Worm (Caenorhabditis elegans) whole organism, young adult: Measurements from ENCODE around the gene C50D2.6.

Source experiments
- C06A6.2 ChIP-seq: fragments of 200-800 bp; sonication (Bioruptor generic); conservative IDR thresholded peaks from 2 replicates; pipeline ENCODE4 v1.3.6; 2022; ENCODE audit warnings: missing genetic modification characterization, missing compliant biosample characterization
- D2030.7 ChIP-seq: fragments of 200-800 bp; sonication (Bioruptor generic); IDR thresholded peaks from 2 replicates; pipeline ENCODE4 v1.3.6; 2022; ENCODE audit warnings: missing genetic modification reagents, missing genetic modification characterization, missing compliant biosample characterization
- attf-3 ChIP-seq: fragments of 200-800 bp; sonication (Bioruptor generic); conservative IDR thresholded peaks from 2 replicates; pipeline ENCODE4 v1.3.6; 2022; ENCODE audit warnings: missing genetic modification reagents, missing genetic modification characterization, missing compliant biosample characterization
- bed-1 ChIP-seq: fragments of 200-800 bp; sonication (Bioruptor generic); IDR thresholded peaks from 2 replicates; pipeline ENCODE4 v1.3.6; 2022; ENCODE audit warnings: missing genetic modification reagents, missing genetic modification characterization, missing compliant biosample characterization
- dox-1 ChIP-seq: fragments of 200-800 bp; sonication (Bioruptor generic); IDR thresholded peaks from 2 replicates; pipeline ENCODE4 v1.3.6; 2022; ENCODE audit warnings: missing genetic modification reagents, missing genetic modification characterization, missing compliant biosample characterization
- ekl-4 ChIP-seq: fragments of 200-800 bp; sonication (Bioruptor generic); IDR thresholded peaks from 2 replicates; pipeline ENCODE4 v1.3.6; 2022; ENCODE audit warnings: missing genetic modification reagents, missing genetic modification characterization, missing compliant biosample characterization
- fkh-3 ChIP-seq: sonication (generic microtip); optimal IDR thresholded peaks from 2 replicates; lab custom pipeline; 2016; ENCODE audit warnings: mild to moderate bottlenecking, missing genetic modification characterization, missing compliant biosample characterization
- hlh-12 ChIP-seq: sonication (generic microtip); optimal IDR thresholded peaks from 2 replicates; lab custom pipeline; 2016; ENCODE audit warnings: missing genetic modification characterization, missing compliant biosample characterization
- hmg-1.2 ChIP-seq: fragments of 200-800 bp; sonication (Bioruptor generic); IDR thresholded peaks from 2 replicates; pipeline ENCODE4 v1.3.6; 2022; ENCODE audit warnings: missing genetic modification reagents, missing genetic modification characterization, missing compliant biosample characterization
- madf-8 ChIP-seq: fragments of 200-800 bp; sonication (Bioruptor generic); conservative IDR thresholded peaks from 2 replicates; pipeline ENCODE4 v1.3.6; 2022; ENCODE audit warnings: missing genetic modification reagents, missing genetic modification characterization, missing compliant biosample characterization
- snpc-4 ChIP-seq, 5 experiments: fragments of 150-350 bp in 1 of 5; sonication (generic microtip) in 4 of 5; optimal IDR thresholded peaks; 2 replicates each; lab custom pipeline; 2014 to 2018; ENCODE audit warnings: missing genetic modification characterization in 5 of 5, missing biosample characterization in 3 of 5, antibody characterized with exemption in 2 of 5, mild to moderate bottlenecking in 2 of 5, missing compliant biosample characterization in 2 of 5, missing genotype in 2 of 5, moderate library complexity in 2 of 5, missing genetic modification reagents in 1 of 5
- unc-130 ChIP-seq: sonication (generic microtip); optimal IDR thresholded peaks from 2 replicates; lab custom pipeline; 2016; ENCODE audit warnings: missing genetic modification reagents, missing genetic modification characterization, missing compliant biosample characterization
- unc-62 ChIP-seq: fragments of 150-350 bp; optimal IDR thresholded peaks from 2 replicates; lab custom pipeline; 2014; ENCODE audit warnings: missing biosample characterization, missing genetic modification reagents, missing genetic modification characterization

DNA sequence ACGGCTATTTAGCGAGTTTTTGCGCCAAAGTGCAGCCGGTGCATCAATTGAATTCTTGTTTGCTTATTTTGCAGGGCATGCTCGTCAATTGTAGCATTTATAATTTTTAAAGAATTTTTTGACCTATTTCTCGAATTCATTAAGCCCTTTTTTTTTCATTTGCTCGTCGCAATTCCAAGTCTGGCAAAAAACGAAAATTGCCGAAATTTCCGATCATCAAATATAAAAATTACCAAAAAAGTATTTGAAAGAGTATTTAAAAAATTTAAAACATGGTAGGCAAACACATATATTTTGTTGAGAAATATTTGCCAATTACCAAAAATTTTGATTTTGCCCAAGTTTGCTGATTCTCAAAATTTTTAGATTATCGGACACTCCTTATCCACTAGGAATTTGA is at the start of gene C50D2.6:
- no peak for TF ChIP-seq D2030.7
- TF ChIP-seq unc-130 (GFP tag; lab: Kevin White, UChicago) = no peak
- no peak for TF ChIP-seq hmg-1.2 (GFP tag; lab: Robert Waterston, UW)
- no peak for TF ChIP-seq attf-3 (GFP tag; lab: Robert Waterston, UW)
- no peak for TF ChIP-seq bed-1 (GFP tag; lab: Robert Waterston, UW)
- TF ChIP-seq ekl-4 (GFP tag; lab: Robert Waterston, UW) = no peak
- TF ChIP-seq dox-1 (GFP tag; lab: Robert Waterston, UW) = no peak
- TF ChIP-seq C06A6.2 (GFP tag; lab: Robert Waterston, UW) = no peak
- no peak for TF ChIP-seq madf-8 (GFP tag; lab: Robert Waterston, UW)
- no peak for TF ChIP-seq fkh-3 (tag; lab: Kevin White, UChicago)
- no peak for TF ChIP-seq snpc-4 (GFP tag; optimal IDR thresholded peaks at IDR 0.05; lab: Kevin White, UChicago)
- TF ChIP-seq snpc-4 (tag; optimal IDR thresholded peaks at IDR 0.05; lab: Kevin White, UChicago) = no peak
- no peak for TF ChIP-seq hlh-12 (tag; lab: Kevin White, UChicago)
- TF ChIP-seq unc-62 (GFP tag; lab: Kevin White, UChicago) = no peak
